Worm (Caenorhabditis elegans) whole organism, mixed stage, embryonic: ENCODE results near the gene F09F9.5.

Experiments
- M03D4.4 ChIP-seq: sonication (generic microtip); optimal IDR thresholded peaks from 2 replicates; lab custom pipeline; 2017; ENCODE audit warnings: mild to moderate bottlenecking, missing genetic modification characterization, missing compliant biosample characterization
- bed-3 ChIP-seq: fragments of 200-800 bp; sonication (Bioruptor generic); optimal IDR thresholded peaks from 3 replicates; lab custom pipeline; 2018; ENCODE audit warnings: mild to moderate bottlenecking, missing genetic modification characterization, moderate library complexity, missing compliant biosample characterization
- blmp-1 ChIP-seq: fragments of 150-350 bp; optimal IDR thresholded peaks from 2 replicates; lab custom pipeline; 2014; ENCODE audit warnings: missing biosample characterization, missing genetic modification characterization
- ceh-39 ChIP-seq: fragments of 150-350 bp; optimal IDR thresholded peaks from 2 replicates; lab custom pipeline; 2014; ENCODE audit warnings: missing biosample characterization, missing genetic modification characterization
- ceh-43 ChIP-seq: fragments of 200-800 bp; sonication (Bioruptor generic); optimal IDR thresholded peaks from 2 replicates; lab custom pipeline; 2018; ENCODE audit warnings: mild to moderate bottlenecking, missing genetic modification characterization, moderate library complexity, missing compliant biosample characterization
- ceh-83 ChIP-seq: fragments of 200-800 bp; sonication (Bioruptor generic); optimal IDR thresholded peaks from 2 replicates; lab custom pipeline; 2018; ENCODE audit warnings: mild to moderate bottlenecking, missing genetic modification characterization, missing compliant biosample characterization
- ces-1 ChIP-seq: fragments of 150-350 bp; optimal IDR thresholded peaks from 2 replicates; lab custom pipeline; 2014; ENCODE audit warnings: missing biosample characterization, missing genetic modification reagents, missing genetic modification characterization
- cnd-1 ChIP-seq: fragments of 200-800 bp; sonication (Bioruptor generic); optimal IDR thresholded peaks from 2 replicates; lab custom pipeline; 2018; ENCODE audit warnings: mild to moderate bottlenecking, missing genetic modification characterization, missing compliant biosample characterization
- drap-1 ChIP-seq: fragments of 200-800 bp; sonication (Bioruptor generic); optimal IDR thresholded peaks from 3 replicates; lab custom pipeline; 2018; ENCODE audit warnings: mild to moderate bottlenecking, missing genetic modification characterization, missing compliant biosample characterization
- elt-1 ChIP-seq: sonication (generic microtip); optimal IDR thresholded peaks from 2 replicates; lab custom pipeline; 2017; ENCODE audit warnings: missing genetic modification characterization, mild to moderate bottlenecking, missing compliant biosample characterization, antibody characterized with exemption, moderate library complexity, borderline replicate concordance; ENCODE audit not compliant: insufficient read depth
- elt-3 ChIP-seq: fragments of 150-350 bp; optimal IDR thresholded peaks from 2 replicates; lab custom pipeline; 2014; ENCODE audit warnings: missing biosample characterization, missing genetic modification characterization
- flh-1 ChIP-seq: fragments of 200-800 bp; sonication (Bioruptor generic); optimal IDR thresholded peaks from 2 replicates; lab custom pipeline; 2018; ENCODE audit warnings: mild to moderate bottlenecking, missing genetic modification characterization, moderate library complexity, missing compliant biosample characterization
- ham-2 ChIP-seq: fragments of 200-800 bp; sonication (Bioruptor generic); optimal IDR thresholded peaks from 2 replicates; lab custom pipeline; 2018; ENCODE audit warnings: mild to moderate bottlenecking, missing genetic modification characterization, missing compliant biosample characterization
- hlh-1 ChIP-seq: fragments of 150-350 bp; optimal IDR thresholded peaks from 2 replicates; lab custom pipeline; 2014; ENCODE audit warnings: missing biosample characterization, missing genetic modification reagents, missing genetic modification characterization
- lin-13 ChIP-seq: fragments of 150-350 bp; optimal IDR thresholded peaks from 2 replicates; lab custom pipeline; 2014; ENCODE audit warnings: missing biosample characterization, missing genetic modification characterization
- lin-32 ChIP-seq: fragments of 200-800 bp; sonication (Bioruptor generic); optimal IDR thresholded peaks from 2 replicates; lab custom pipeline; 2018; ENCODE audit warnings: mild to moderate bottlenecking, missing genetic modification characterization, missing compliant biosample characterization
- mab-5 ChIP-seq: fragments of 150-350 bp; optimal IDR thresholded peaks from 2 replicates; lab custom pipeline; 2014; ENCODE audit warnings: missing biosample characterization, missing genetic modification characterization
- mep-1 ChIP-seq: fragments of 150-350 bp; optimal IDR thresholded peaks from 2 replicates; lab custom pipeline; 2017; ENCODE audit warnings: missing biosample characterization, missing genetic modification reagents, missing genetic modification characterization, inconsistent platforms
- mls-2 ChIP-seq: sonication (generic microtip); optimal IDR thresholded peaks from 2 replicates; lab custom pipeline; 2016; ENCODE audit warnings: mild to moderate bottlenecking, missing genetic modification characterization, moderate library complexity, missing compliant biosample characterization
- nhr-2 ChIP-seq: fragments of 150-350 bp; optimal IDR thresholded peaks from 2 replicates; lab custom pipeline; 2014; ENCODE audit warnings: missing biosample characterization, missing genetic modification characterization
- nhr-237 ChIP-seq: fragments of 150-350 bp; optimal IDR thresholded peaks from 2 replicates; lab custom pipeline; 2014; ENCODE audit warnings: missing biosample characterization, missing genetic modification characterization
- nhr-28 ChIP-seq: fragments of 150-350 bp; optimal IDR thresholded peaks from 2 replicates; lab custom pipeline; 2014; ENCODE audit warnings: missing biosample characterization, missing genetic modification characterization
- nhr-76 ChIP-seq: sonication (generic microtip); optimal IDR thresholded peaks from 2 replicates; lab custom pipeline; 2017; ENCODE audit warnings: missing biosample characterization, missing genetic modification characterization
- pha-4 ChIP-seq: fragments of 150-350 bp; optimal IDR thresholded peaks from 2 replicates; lab custom pipeline; 2018; ENCODE audit warnings: missing biosample characterization, missing genetic modification reagents, missing genetic modification characterization
- snpc-4 ChIP-seq: fragments of 150-350 bp; optimal IDR thresholded peaks from 2 replicates; lab custom pipeline; 2014; ENCODE audit warnings: missing biosample characterization, missing genetic modification characterization
- sptf-1 ChIP-seq: sonication (generic microtip); optimal IDR thresholded peaks from 2 replicates; lab custom pipeline; 2017; ENCODE audit warnings: mild to moderate bottlenecking, missing genetic modification characterization, moderate library complexity, missing compliant biosample characterization
- unc-120 ChIP-seq: sonication (generic microtip); optimal IDR thresholded peaks from 2 replicates; lab custom pipeline; 2017; ENCODE audit warnings: missing genetic modification characterization, missing compliant biosample characterization; ENCODE audit not compliant: poor library complexity, severe bottlenecking
- unc-39 ChIP-seq: fragments of 150-350 bp; optimal IDR thresholded peaks from 2 replicates; lab custom pipeline; 2014; ENCODE audit warnings: missing biosample characterization, missing genetic modification characterization
- unc-62 ChIP-seq: fragments of 150-350 bp; optimal IDR thresholded peaks from 2 replicates; lab custom pipeline; 2014; ENCODE audit warnings: missing biosample characterization, missing genetic modification reagents, missing genetic modification characterization
- zip-8 ChIP-seq: fragments of 150-350 bp; optimal IDR thresholded peaks from 2 replicates; lab custom pipeline; 2014; ENCODE audit warnings: missing biosample characterization, missing genetic modification characterization
- ztf-11 ChIP-seq: fragments of 150-350 bp; optimal IDR thresholded peaks from 2 replicates; lab custom pipeline; 2014; ENCODE audit warnings: missing biosample characterization, missing genetic modification characterization

F09F9.5 gene

DNA sequence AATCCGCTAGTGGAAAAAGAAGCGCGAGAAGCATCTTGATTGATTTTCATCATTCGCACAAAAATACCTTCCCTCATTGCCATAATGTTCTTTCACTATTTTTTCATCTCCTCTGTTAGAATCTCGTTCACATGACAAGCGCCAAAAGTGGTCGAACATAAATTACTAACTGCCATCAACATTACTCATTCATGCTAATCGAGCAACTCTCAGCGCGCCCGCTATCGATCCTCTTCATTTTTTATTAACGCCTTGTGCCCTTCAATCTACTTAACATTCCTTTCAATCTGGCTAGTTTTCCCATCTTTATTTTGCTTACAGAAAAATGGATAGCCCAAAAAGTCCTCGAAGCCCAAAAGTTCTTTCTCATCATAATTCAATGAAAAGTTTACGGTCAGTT is at the start of gene F09F9.5:
TSS of gene F09F9.5 (plus strand) at position 301 of the 400 bp plus-strand sequence.
- TF ChIP-seq nhr-76 (tag; lab: Kevin White, UChicago) (no peak), mab-5 (tag; lab: Kevin White, UChicago) (no peak), unc-62 (no peak), M03D4.4 (no peak), nhr-2 (no peak), unc-39 (tag; lab: Kevin White, UChicago) (no peak), mep-1 (tag; lab: Kevin White, UChicago) (no peak), cnd-1 (tag; lab: Kevin White, UChicago) (no peak), drap-1 (GFP tag; lab: Kevin White, UChicago) (no peak), hlh-1 (no peak), mls-2 (tag; lab: Kevin White, UChicago) (no peak), ceh-83 (no peak), elt-3 (tag; lab: Kevin White, UChicago) (no peak), nhr-237 (tag; lab: Kevin White, UChicago) (no peak), flh-1 (GFP tag; lab: Kevin White, UChicago) (no peak)

DNA sequence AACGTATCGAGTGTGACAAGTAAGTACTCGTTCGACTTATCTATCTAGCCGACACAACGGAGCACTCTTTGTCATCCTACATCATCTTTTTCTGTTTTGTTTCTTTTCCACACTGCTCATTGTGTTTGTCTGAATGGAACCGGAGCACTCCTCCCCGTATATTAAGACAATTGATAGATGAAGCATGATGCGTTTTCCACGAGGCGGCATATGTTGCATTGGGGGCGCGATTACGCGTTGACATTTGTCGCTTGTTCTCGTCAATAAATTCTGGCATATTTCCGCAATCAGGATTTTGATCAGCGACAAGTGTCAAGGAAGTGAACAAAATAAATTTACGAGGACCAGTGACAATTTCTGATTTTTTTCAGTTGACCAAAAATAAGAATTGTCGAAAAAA is 49.5 kb upstream of the F09F9.5 start:
- TF ChIP-seq mep-1 (tag; lab: Kevin White, UChicago), result no peak
- TF ChIP-seq cnd-1 (tag; lab: Kevin White, UChicago), result no peak
- TF ChIP-seq unc-120 (tag; lab: Kevin White, UChicago), result peak; percentile 17
- TF ChIP-seq pha-4, result no peak
- no peak for TF ChIP-seq elt-3 (tag; lab: Kevin White, UChicago)
- TF ChIP-seq flh-1 (GFP tag; lab: Kevin White, UChicago), result no peak
- no peak for TF ChIP-seq snpc-4 (tag; lab: Kevin White, UChicago)
- TF ChIP-seq lin-13, result no peak
- no peak for TF ChIP-seq M03D4.4
- no peak for TF ChIP-seq ces-1
- no peak for TF ChIP-seq ztf-11 (tag; lab: Kevin White, UChicago)
- no peak for TF ChIP-seq ceh-43 (GFP tag; lab: Kevin White, UChicago)
- no peak for TF ChIP-seq lin-32
- no peak for TF ChIP-seq ham-2 (GFP tag; lab: Kevin White, UChicago)
- no peak for TF ChIP-seq blmp-1 (tag; lab: Kevin White, UChicago)
- TF ChIP-seq sptf-1, result no peak
- peak; percentile 54 for TF ChIP-seq hlh-1
- no peak for TF ChIP-seq nhr-28 (tag; lab: Kevin White, UChicago)
- TF ChIP-seq ceh-83, result no peak
- TF ChIP-seq bed-3 (GFP tag; lab: Kevin White, UChicago), result no peak
- peak; percentile 90 for TF ChIP-seq unc-62
- no peak for TF ChIP-seq mab-5 (tag; lab: Kevin White, UChicago)
- TF ChIP-seq zip-8 (tag; lab: Kevin White, UChicago), result no peak
- no peak for TF ChIP-seq nhr-76 (tag; lab: Kevin White, UChicago)
- TF ChIP-seq ceh-39 (tag; lab: Kevin White, UChicago), result no peak
- TF ChIP-seq elt-1, result no peak
- TF ChIP-seq, all 35 proteins: peak for 3

DNA sequence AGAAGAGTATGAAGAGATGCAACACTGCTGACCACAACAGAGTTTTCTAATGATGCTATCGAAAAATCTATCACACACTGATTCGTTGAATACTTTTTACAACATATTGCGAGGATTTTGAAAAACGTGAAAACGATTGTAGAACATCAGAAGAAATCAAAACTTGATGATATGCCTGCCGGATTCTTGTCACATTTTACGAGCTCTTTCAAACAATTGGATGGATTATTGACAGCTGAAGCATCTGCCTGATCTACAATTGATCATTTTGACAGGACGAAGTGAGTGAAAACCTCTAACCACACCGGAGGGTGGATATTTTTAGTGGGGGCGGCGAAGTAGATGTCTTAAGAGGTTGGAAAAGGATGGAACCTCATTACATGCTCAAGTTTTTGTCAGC is 45.2 kb upstream of the F09F9.5 start:
- TF ChIP-seq unc-62 (peak; percentile 92), zip-8 (tag; lab: Kevin White, UChicago) (no peak), drap-1 (GFP tag; lab: Kevin White, UChicago) (no peak)

DNA sequence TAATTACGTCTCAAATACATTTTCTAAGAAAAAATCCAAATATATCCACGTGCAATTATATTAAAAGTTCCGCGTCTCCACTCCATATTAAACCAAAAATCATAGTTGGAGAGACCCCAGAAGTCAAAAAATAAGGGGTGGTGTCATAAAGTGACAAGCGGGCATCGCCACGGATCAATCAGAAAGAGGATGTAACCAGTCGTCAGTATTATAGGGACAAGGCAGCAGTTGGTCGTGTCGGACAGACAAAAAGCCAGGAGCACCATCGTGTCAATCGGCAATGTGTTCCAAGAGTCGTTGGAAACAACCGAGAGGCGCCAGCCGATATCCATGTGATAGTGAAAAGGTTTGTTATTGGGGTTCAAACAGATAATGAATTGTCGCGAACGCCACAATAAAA is 41.8 kb upstream of the F09F9.5 start:
- TF ChIP-seq nhr-76 (tag; lab: Kevin White, UChicago) (no peak), ceh-39 (tag; lab: Kevin White, UChicago) (no peak), nhr-2 (no peak), mls-2 (tag; lab: Kevin White, UChicago) (no peak), zip-8 (tag; lab: Kevin White, UChicago) (no peak), elt-3 (tag; lab: Kevin White, UChicago) (no peak), flh-1 (GFP tag; lab: Kevin White, UChicago) (no peak), hlh-1 (peak; percentile 58), ztf-11 (tag; lab: Kevin White, UChicago) (no peak), pha-4 (no peak), nhr-28 (tag; lab: Kevin White, UChicago) (no peak), unc-62 (peak; percentile 52), sptf-1 (no peak)

DNA sequence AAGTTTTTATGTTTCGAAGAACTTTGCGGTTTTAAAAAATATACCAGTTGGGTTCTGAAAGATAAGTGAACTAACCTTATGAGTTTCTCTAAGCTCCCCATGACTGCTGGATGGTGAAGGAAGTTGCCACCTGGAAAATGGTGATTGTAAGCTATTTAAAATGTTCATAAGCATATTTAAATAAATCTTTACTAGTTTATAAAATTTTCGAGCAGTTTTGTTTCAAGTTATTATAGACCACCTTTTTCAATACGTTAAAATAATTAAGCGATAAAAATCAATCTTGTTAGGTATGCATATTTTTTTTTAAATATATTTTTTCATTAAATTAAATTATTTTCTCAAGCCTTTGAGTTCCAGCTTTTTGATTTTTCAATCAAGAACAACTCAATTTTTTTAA is 38.5 kb upstream of the F09F9.5 start, which contains the start of gene T06F4.1:
TSS of gene T06F4.1 (minus strand) at position 101 of the 400 bp plus-strand sequence.
- no peak for TF ChIP-seq mep-1 (tag; lab: Kevin White, UChicago)
- no peak for TF ChIP-seq flh-1 (GFP tag; lab: Kevin White, UChicago)
- TF ChIP-seq nhr-76 (tag; lab: Kevin White, UChicago), result no peak
- no peak for TF ChIP-seq elt-3 (tag; lab: Kevin White, UChicago)
- no peak for TF ChIP-seq unc-120 (tag; lab: Kevin White, UChicago)
- TF ChIP-seq elt-1, result no peak
- TF ChIP-seq hlh-1, result no peak
- TF ChIP-seq drap-1 (GFP tag; lab: Kevin White, UChicago), result no peak
